Fruit fly (Drosophila melanogaster) whole organism, embryonic: ENCODE data around the gene Yp1.

ENCODE experiments used
- Abd-B ChIP-seq: fragments of 200-800 bp; sonication (Bioruptor generic); optimal IDR thresholded peaks from 2 replicates; lab custom pipeline; 2018; ENCODE audit warnings: missing biosample characterization, mild to moderate bottlenecking, missing genetic modification characterization, moderate library complexity
- Adf1 ChIP-seq: fragments of 200-800 bp; sonication (Bioruptor generic); IDR thresholded peaks from 2 replicates; pipeline ENCODE4 v1.3.6; 2022; ENCODE audit warnings: missing biosample characterization, missing genetic modification characterization
- Atf-2 ChIP-seq: fragments of 200-800 bp; sonication (Bioruptor generic); optimal IDR thresholded peaks from 2 replicates; lab custom pipeline; 2016; ENCODE audit warnings: missing biosample characterization, missing genetic modification characterization
- Awh ChIP-seq: fragments of 200-800 bp; sonication (Bioruptor generic); IDR thresholded peaks from 2 replicates; pipeline ENCODE4, ENCODE4 v1.3.6; 2022; ENCODE audit warnings: missing biosample characterization, missing genetic modification characterization
- Blimp-1 ChIP-seq: fragments of 200-800 bp; sonication (Bioruptor generic); optimal IDR thresholded peaks from 3 replicates; lab custom pipeline; 2018; ENCODE audit warnings: missing biosample characterization, missing genetic modification characterization, mild to moderate bottlenecking, moderate library complexity, missing genetic modification reagents
- C15 ChIP-seq: fragments of 200-800 bp; sonication (Bioruptor generic); IDR thresholded peaks from 3 replicates; pipeline ENCODE4 v1.3.6; 2022; ENCODE audit warnings: missing biosample characterization, missing genetic modification characterization
- CG10431 ChIP-seq: fragments of 200-800 bp; sonication (Bioruptor generic); optimal IDR thresholded peaks from 3 replicates; lab custom pipeline; 2018; ENCODE audit warnings: missing biosample characterization, mild to moderate bottlenecking, missing genetic modification characterization
- CG10543 ChIP-seq: fragments of 200-800 bp; sonication (Bioruptor generic); optimal IDR thresholded peaks from 3 replicates; lab custom pipeline; 2017; ENCODE audit warnings: missing biosample characterization, mild to moderate bottlenecking, missing genetic modification characterization, moderate library complexity
- CG10979 ChIP-seq: fragments of 200-800 bp; sonication (Bioruptor generic); optimal IDR thresholded peaks from 2 replicates; lab custom pipeline; 2018; ENCODE audit warnings: missing biosample characterization, mild to moderate bottlenecking, missing genetic modification characterization, moderate library complexity
- CG13775 ChIP-seq: fragments of 200-800 bp; sonication (Bioruptor generic); optimal IDR thresholded peaks from 3 replicates; lab custom pipeline; 2017; ENCODE audit warnings: missing biosample characterization, mild to moderate bottlenecking, missing genetic modification characterization
- CG15601 ChIP-seq: fragments of 200-800 bp; sonication (Bioruptor generic); optimal IDR thresholded peaks from 3 replicates; lab custom pipeline; 2019; ENCODE audit warnings: missing biosample characterization, mild to moderate bottlenecking, missing genetic modification characterization, moderate library complexity
- CG17385 ChIP-seq: fragments of 200-800 bp; sonication (Bioruptor generic); optimal IDR thresholded peaks from 3 replicates; lab custom pipeline; 2018; ENCODE audit warnings: missing biosample characterization, mild to moderate bottlenecking, missing genetic modification characterization
- CG18262 ChIP-seq: fragments of 200-800 bp; optimal IDR thresholded peaks from 3 replicates; lab custom pipeline; 2019; ENCODE audit warnings: missing biosample characterization, mild to moderate bottlenecking, missing genetic modification characterization, moderate library complexity
- CG2199 ChIP-seq: fragments of 200-800 bp; sonication (Bioruptor generic); IDR thresholded peaks from 3 replicates; pipeline ENCODE4 v1.3.6; 2022; ENCODE audit warnings: missing biosample characterization, missing genetic modification characterization
- CG32772 ChIP-seq: fragments of 200-800 bp; sonication (Bioruptor generic); IDR thresholded peaks from 2 replicates; pipeline ENCODE4 v1.3.6; 2022; ENCODE audit warnings: missing biosample characterization, missing genetic modification characterization
- CG4424 ChIP-seq: fragments of 200-800 bp; sonication (Bioruptor generic); optimal IDR thresholded peaks from 3 replicates; lab custom pipeline; 2016; ENCODE audit warnings: missing biosample characterization, missing genetic modification characterization
- CG5245 ChIP-seq: fragments of 200-800 bp; sonication (Bioruptor generic); optimal IDR thresholded peaks from 3 replicates; lab custom pipeline; 2016; ENCODE audit warnings: missing biosample characterization, missing genetic modification characterization
- CG6175 ChIP-seq: fragments of 200-800 bp; sonication (Bioruptor generic); IDR thresholded peaks from 3 replicates; pipeline ENCODE4 v1.3.6; 2022; ENCODE audit warnings: missing biosample characterization, missing genetic modification characterization
- CG7556 ChIP-seq: fragments of 200-800 bp; sonication (Bioruptor generic); optimal IDR thresholded peaks from 2 replicates; lab custom pipeline; 2017; ENCODE audit warnings: missing biosample characterization, mild to moderate bottlenecking, missing genetic modification characterization
- CG7963 ChIP-seq: fragments of 200-800 bp; sonication (Bioruptor generic); IDR thresholded peaks from 3 replicates; pipeline ENCODE4 v1.3.6; 2022; ENCODE audit warnings: missing biosample characterization, missing genetic modification characterization; ENCODE audit not compliant: partially characterized antibody
- CG8765 ChIP-seq: fragments of 200-800 bp; sonication (Bioruptor generic); IDR thresholded peaks from 2 replicates; pipeline ENCODE4 v1.3.6; 2022; ENCODE audit warnings: missing biosample characterization, missing genetic modification characterization
- CG9876 ChIP-seq: fragments of 200-800 bp; sonication (Bioruptor generic); optimal IDR thresholded peaks from 2 replicates; lab custom pipeline; 2016; ENCODE audit warnings: missing biosample characterization, missing genetic modification characterization
- CTCF ChIP-seq: fragments of 200-800 bp; sonication (Bioruptor generic); optimal IDR thresholded peaks from 2 replicates; lab custom pipeline; 2017; ENCODE audit warnings: missing biosample characterization, mild to moderate bottlenecking, missing genetic modification characterization, moderate library complexity
- E2f1 ChIP-seq: fragments of 200-800 bp; sonication (Bioruptor generic); IDR thresholded peaks from 2 replicates; pipeline ENCODE4 v1.3.6; 2022; ENCODE audit warnings: missing biosample characterization, missing genetic modification characterization
- Hr78 ChIP-seq, 2 experiments: fragments of 200-800 bp in 1 of 2; fragments of >200 bp in 1 of 2; sonication (Bioruptor generic) in 1 of 2; optimal IDR thresholded peaks; 2 replicates each; lab custom pipeline; 2017 to 2019; ENCODE audit warnings: missing biosample characterization in 2 of 2, missing genetic modification characterization in 2 of 2, mild to moderate bottlenecking in 1 of 2, moderate library complexity in 1 of 2
- Med ChIP-seq: fragments of 200-800 bp; sonication (Bioruptor generic); peaks from one replicate; lab custom pipeline; 2016; ENCODE audit warnings: missing biosample characterization, missing genetic modification characterization, mild to moderate bottlenecking, inconsistent platforms, moderate library complexity
- Nf-YC ChIP-seq: fragments of 200-800 bp; optimal IDR thresholded peaks from 3 replicates; lab custom pipeline; 2019; ENCODE audit warnings: missing biosample characterization, mild to moderate bottlenecking, missing genetic modification characterization, moderate library complexity
- Optix ChIP-seq: fragments of 200-800 bp; sonication (Bioruptor generic); IDR thresholded peaks from 3 replicates; pipeline ENCODE4 v1.3.6; 2022; ENCODE audit warnings: missing biosample characterization, missing genetic modification characterization
- Pdp1 ChIP-seq, 2 experiments: fragments of 200-800 bp; sonication (Bioruptor generic); optimal IDR thresholded peaks; 3 replicates each; lab custom pipeline; 2016; ENCODE audit warnings: missing biosample characterization in 2 of 2, missing genetic modification characterization in 2 of 2, mild to moderate bottlenecking in 1 of 2, moderate library complexity in 1 of 2
- Six4 ChIP-seq: fragments of 200-800 bp; sonication (Bioruptor generic); optimal IDR thresholded peaks from 2 replicates; lab custom pipeline; 2016; ENCODE audit warnings: missing biosample characterization, missing genetic modification characterization
- Trl ChIP-seq, 3 experiments: fragments of >200 bp in 2 of 3; fragments of 200-800 bp in 1 of 3; sonication (Bioruptor generic) in 1 of 3; optimal IDR thresholded peaks; 2 replicates in 1 of 3; 3 replicates in 2 of 3; lab custom pipeline; 2016 to 2017; ENCODE audit warnings: missing biosample characterization in 1 of 3, missing genetic modification characterization in 1 of 3
- Usf ChIP-seq: fragments of 200-800 bp; sonication (Bioruptor generic); optimal IDR thresholded peaks from 2 replicates; lab custom pipeline; 2017; ENCODE audit warnings: missing genotype, missing biosample characterization, missing genetic modification characterization
- ara ChIP-seq: fragments of 200-800 bp; sonication (Bioruptor generic); IDR thresholded peaks from 2 replicates; pipeline ENCODE4 v1.3.6; 2022; ENCODE audit warnings: missing biosample characterization, missing genetic modification characterization
- cad ChIP-seq: fragments of >200 bp; optimal IDR thresholded peaks from 2 replicates; lab custom pipeline; 2017; ENCODE audit warnings: missing biosample characterization, missing genetic modification characterization
- chinmo ChIP-seq: fragments of 200-800 bp; sonication (Bioruptor generic); IDR thresholded peaks from 4 replicates; pipeline ENCODE4 v1.3.6; 2022; ENCODE audit warnings: missing biosample characterization, missing genetic modification characterization; ENCODE audit not compliant: partially characterized antibody
- grau ChIP-seq: fragments of 200-800 bp; optimal IDR thresholded peaks from 3 replicates; lab custom pipeline; 2019; ENCODE audit warnings: missing biosample characterization, mild to moderate bottlenecking, missing genetic modification characterization, moderate library complexity
- grn ChIP-seq: fragments of 200-800 bp; sonication (Bioruptor generic); optimal IDR thresholded peaks from 3 replicates; lab custom pipeline; 2017; ENCODE audit warnings: missing biosample characterization, missing genetic modification characterization
- nau ChIP-seq: fragments of 200-800 bp; sonication (Bioruptor generic); optimal IDR thresholded peaks from 3 replicates; lab custom pipeline; 2017; ENCODE audit warnings: missing biosample characterization, mild to moderate bottlenecking, missing genetic modification characterization, missing genetic modification reagents
- onecut ChIP-seq: fragments of 200-800 bp; sonication (Bioruptor generic); IDR thresholded peaks from 2 replicates; pipeline ENCODE4 v1.3.6; 2022; ENCODE audit warnings: missing biosample characterization, missing genetic modification characterization
- sisA ChIP-seq: fragments of 200-800 bp; sonication (Bioruptor generic); IDR thresholded peaks from 2 replicates; pipeline ENCODE4 v1.3.6; 2022; ENCODE audit warnings: missing biosample characterization, missing genetic modification characterization
- slou ChIP-seq: fragments of 200-800 bp; sonication (Bioruptor generic); optimal IDR thresholded peaks from 3 replicates; lab custom pipeline; 2016; ENCODE audit warnings: missing biosample characterization, missing genetic modification characterization
- ssp ChIP-seq: fragments of 200-800 bp; sonication (Bioruptor generic); IDR thresholded peaks from 2 replicates; pipeline ENCODE4 v1.3.6; 2022; ENCODE audit warnings: missing biosample characterization, missing genetic modification characterization
- sug ChIP-seq: fragments of 200-800 bp; optimal IDR thresholded peaks from 2 replicates; lab custom pipeline; 2019; ENCODE audit warnings: missing biosample characterization, mild to moderate bottlenecking, missing genetic modification characterization, moderate library complexity
- tna ChIP-seq: fragments of 200-800 bp; sonication (Bioruptor generic); IDR thresholded peaks from 2 replicates; pipeline ENCODE4 v1.3.6; 2022; ENCODE audit warnings: missing biosample characterization, missing genetic modification characterization; ENCODE audit not compliant: partially characterized antibody
- tup ChIP-seq: fragments of 200-800 bp; sonication (Bioruptor generic); optimal IDR thresholded peaks from 2 replicates; lab custom pipeline; 2016; ENCODE audit warnings: missing biosample characterization, mild to moderate bottlenecking, missing genetic modification characterization, moderate library complexity
- tx ChIP-seq: fragments of 200-800 bp; sonication (Bioruptor generic); optimal IDR thresholded peaks from 2 replicates; lab custom pipeline; 2016; ENCODE audit warnings: missing biosample characterization, missing genetic modification characterization
- zfh2 ChIP-seq: fragments of 200-800 bp; sonication (Bioruptor generic); optimal IDR thresholded peaks from 2 replicates; lab custom pipeline; 2016; ENCODE audit warnings: missing biosample characterization, missing genetic modification characterization

Gene Yp1

dm6 chrX:10088023-10088913 is 34.7 kb downstream of the Yp1 start (continued):
- peak; percentile 32 for TF ChIP-seq CG15601
- TF ChIP-seq grau (tag; lab: Kevin White, UChicago) = peak; percentile 57
- TF ChIP-seq E2f1 (GFP tag; lab: Robert Waterston, UW) = peak; percentile 62; the same call in 1 of the 2 replicates
- TF ChIP-seq Adf1 = no peak
- TF ChIP-seq CTCF (GFP tag; lab: Kevin White, UChicago) = no peak
- TF ChIP-seq Awh (GFP tag; lab: Robert Waterston, UW) = peak; percentile 74
- TF ChIP-seq CG32772 = peak; percentile 38; the same call in 1 of the 2 replicates
- no peak for TF ChIP-seq slou (GFP tag; lab: Kevin White, UChicago)
- TF ChIP-seq CG9876 (GFP tag; lab: Kevin White, UChicago) = no peak
- TF ChIP-seq CG10979 (tag; lab: Kevin White, UChicago) = peak; percentile 73
- TF ChIP-seq CG5245 (GFP tag; lab: Kevin White, UChicago) = peak; percentile 15
- TF ChIP-seq CG10431 = peak; percentile 55
- TF ChIP-seq Trl (optimal IDR thresholded peaks at IDR 0.05; lab: Kevin White, UChicago) = no peak
- TF ChIP-seq Trl (GFP tag; optimal IDR thresholded peaks at IDR 0.05; lab: Kevin White, UChicago) = peak; percentile 22
- peak; percentile 67 for TF ChIP-seq CG13775
- peak; percentile 31 for TF ChIP-seq Usf (GFP tag; lab: Kevin White, UChicago)
- no peak for TF ChIP-seq CG10543 (GFP tag; lab: Kevin White, UChicago)
- no peak for TF ChIP-seq C15
- TF ChIP-seq nau (GFP tag; lab: Kevin White, UChicago) = peak; percentile 13
- TF ChIP-seq tx = peak; percentile 15
- TF ChIP-seq sisA (GFP tag; lab: Robert Waterston, UW) = peak; percentile 76
- TF ChIP-seq ssp (GFP tag; lab: Robert Waterston, UW) = peak; percentile 36; the same call in 1 of the 2 replicates
- TF ChIP-seq tup = peak; percentile 9
- TF ChIP-seq Atf-2 = peak; percentile 38
- peak; percentile 85 for TF ChIP-seq ara (GFP tag; lab: Robert Waterston, UW)
- peak; percentile 52; the same call in 1 of the 2 replicates for TF ChIP-seq onecut (GFP tag; lab: Robert Waterston, UW)
- TF ChIP-seq Six4 = peak; percentile 16
- TF ChIP-seq cad (GFP tag; lab: Kevin White, UChicago) = peak; percentile 45
- peak; percentile 76 for TF ChIP-seq CG18262 (tag; lab: Kevin White, UChicago)
- peak; percentile 25 for TF ChIP-seq Abd-B (GFP tag; lab: Kevin White, UChicago)
- TF ChIP-seq zfh2 = no peak
- TF ChIP-seq CG2199 (GFP tag; lab: Robert Waterston, UW) = no peak
- TF ChIP-seq, all 482 proteins: peak for 271

- TF ChIP-seq CG7556 (no peak), Med (GFP tag; lab: Kevin White, UChicago) (peak; percentile 33), sug (tag; lab: Kevin White, UChicago) (peak; percentile 44), Pdp1 (GFP tag; optimal IDR thresholded peaks at IDR 0.05; lab: Kevin White, UChicago) (peak in 1 of 2 experiments; percentile 67), Nf-YC (tag; lab: Kevin White, UChicago) (no peak), Optix (GFP tag; lab: Robert Waterston, UW) (no peak), chinmo (GFP tag; lab: Robert Waterston, UW) (0 out of 4 replicates have a peak, but pooled peaks have one; percentile 21), grn (peak; percentile 64), CG8765 (no peak), CG2199 (GFP tag; lab: Robert Waterston, UW) (0 out of 3 replicates have a peak, but pooled peaks have one; percentile 67), ssp (GFP tag; lab: Robert Waterston, UW) (no peak), tna (0 out of 2 replicates have a peak, but pooled peaks have one; percentile 21), CG7963 (GFP tag; lab: Robert Waterston, UW) (no peak), Blimp-1 (GFP tag; lab: Kevin White, UChicago) (no peak), CG6175 (GFP tag; lab: Robert Waterston, UW) (no peak), Hr78 (GFP tag; optimal IDR thresholded peaks at IDR 0.05; lab: Kevin White, UChicago) (peak in 1 of 2 experiments; percentile 93), CG4424 (GFP tag; lab: Kevin White, UChicago) (no peak), CG17385 (GFP tag; lab: Kevin White, UChicago) (peak; percentile 12)
- TF ChIP-seq, all 482 proteins: peak for 9
These were observed 35.6 kb downstream of the Yp1 start for dm6 chrX:10089188-10089587.
